Worm (Caenorhabditis elegans) whole organism, L4 larva: Measurements from ENCODE around the gene lec-11.

ENCODE experiments used
- D1046.2 ChIP-seq: fragments of 200-800 bp; sonication (Bioruptor generic); IDR thresholded peaks from 2 replicates; pipeline ENCODE4 v1.3.6; 2022; ENCODE audit warnings: missing genetic modification characterization, missing compliant biosample characterization
- F37D6.2 ChIP-seq: sonication (generic microtip); optimal IDR thresholded peaks from 2 replicates; lab custom pipeline; 2016; ENCODE audit warnings: mild to moderate bottlenecking, missing genetic modification characterization, missing compliant biosample characterization
- F44E2.7 ChIP-seq: fragments of 200-800 bp; sonication (Bioruptor generic); IDR thresholded peaks from 2 replicates; pipeline ENCODE4 v2.1.2; 2022; ENCODE audit warnings: missing genetic modification characterization, missing compliant biosample characterization
- R02D3.7 ChIP-seq: fragments of 150-350 bp; sonication (generic microtip); optimal IDR thresholded peaks from 3 replicates; lab custom pipeline; 2014; ENCODE audit warnings: missing biosample characterization, missing genetic modification characterization
- aha-1 ChIP-seq: fragments of 150-350 bp; peaks from one replicate; lab custom pipeline; 2014; ENCODE audit warnings: missing biosample characterization, missing genetic modification characterization
- aly-2 ChIP-seq: sonication (generic microtip); optimal IDR thresholded peaks from 2 replicates; lab custom pipeline; 2018; ENCODE audit warnings: missing biosample characterization, missing genetic modification characterization
- ces-1 ChIP-seq: fragments of 150-350 bp; sonication (generic microtip); optimal IDR thresholded peaks from 4 replicates; lab custom pipeline; 2014; ENCODE audit warnings: missing biosample characterization, missing genetic modification reagents, missing genetic modification characterization
- cey-2 ChIP-seq: sonication (generic microtip); optimal IDR thresholded peaks from 3 replicates; lab custom pipeline; 2017; ENCODE audit warnings: missing genetic modification characterization, mild to moderate bottlenecking, missing compliant biosample characterization, antibody characterized with exemption, borderline replicate concordance; ENCODE audit not compliant: insufficient read depth
- ctbp-1 ChIP-seq: fragments of 200-800 bp; sonication (Bioruptor generic); IDR thresholded peaks from 2 replicates; pipeline ENCODE4 v1.3.6; 2022; ENCODE audit warnings: missing genetic modification reagents, missing genetic modification characterization, missing compliant biosample characterization
- daf-16 ChIP-seq, 3 experiments: sonication (generic microtip); optimal IDR thresholded peaks; 2 replicates each; lab custom pipeline; 2016 to 2017; ENCODE audit warnings: missing genetic modification characterization in 3 of 3, missing genetic modification reagents in 3 of 3, mild to moderate bottlenecking in 2 of 3, missing compliant biosample characterization in 2 of 3, missing biosample characterization in 1 of 3, moderate library complexity in 1 of 3
- daf-19 ChIP-seq: fragments of 200-800 bp; sonication (Bioruptor generic); conservative IDR thresholded peaks from 2 replicates; pipeline ENCODE4 v1.3.6; 2022; ENCODE audit warnings: missing genetic modification characterization, missing compliant biosample characterization
- daf-8 ChIP-seq: fragments of 200-800 bp; sonication (Bioruptor generic); IDR thresholded peaks from 2 replicates; pipeline ENCODE4 v1.3.6; 2022; ENCODE audit warnings: missing genetic modification characterization, missing compliant biosample characterization
- dmd-6 ChIP-seq: fragments of 200-800 bp; sonication (Bioruptor generic); IDR thresholded peaks from 2 replicates; pipeline ENCODE4 v1.3.6; 2022; ENCODE audit warnings: missing genetic modification reagents, missing genetic modification characterization, missing compliant biosample characterization
- dpl-1 ChIP-seq: fragments of 150-350 bp; optimal IDR thresholded peaks from 2 replicates; lab custom pipeline; 2014; ENCODE audit warnings: missing biosample characterization, missing genetic modification reagents, missing genetic modification characterization
- dve-1 ChIP-seq: sonication (generic microtip); optimal IDR thresholded peaks from 2 replicates; lab custom pipeline; 2017; ENCODE audit warnings: antibody characterized with exemption, mild to moderate bottlenecking, missing genetic modification characterization, missing compliant biosample characterization; ENCODE audit not compliant: insufficient read depth
- gei-8 ChIP-seq: fragments of 200-800 bp; sonication (Bioruptor generic); optimal IDR thresholded peaks from 2 replicates; lab custom pipeline; 2018; ENCODE audit warnings: mild to moderate bottlenecking, missing genetic modification characterization, missing compliant biosample characterization
- hif-1 ChIP-seq, 2 experiments: sonication (generic microtip); optimal IDR thresholded peaks; 2 replicates each; lab custom pipeline; 2016 to 2017; ENCODE audit warnings: missing compliant biosample characterization in 2 of 2, missing genetic modification characterization in 2 of 2, missing genetic modification reagents in 2 of 2, missing genotype in 2 of 2, mild to moderate bottlenecking in 1 of 2
- hlh-11 ChIP-seq: fragments of 200-800 bp; sonication (Bioruptor generic); optimal IDR thresholded peaks from 2 replicates; lab custom pipeline; 2018; ENCODE audit warnings: mild to moderate bottlenecking, missing genetic modification characterization, missing compliant biosample characterization
- hmg-1.1 ChIP-seq: fragments of 200-800 bp; sonication (Bioruptor generic); IDR thresholded peaks from 2 replicates; pipeline ENCODE4 v1.3.6; 2022; ENCODE audit warnings: missing genetic modification reagents, missing genetic modification characterization, missing compliant biosample characterization
- jun-1 ChIP-seq: fragments of 150-350 bp; optimal IDR thresholded peaks from 2 replicates; lab custom pipeline; 2014; ENCODE audit warnings: missing biosample characterization, missing genetic modification reagents, missing genetic modification characterization
- lin-13 ChIP-seq: fragments of 150-350 bp; optimal IDR thresholded peaks from 2 replicates; lab custom pipeline; 2014; ENCODE audit warnings: missing biosample characterization, missing genetic modification reagents, missing genetic modification characterization
- lin-38 ChIP-seq: fragments of 200-800 bp; sonication (Bioruptor generic); IDR thresholded peaks from 2 replicates; pipeline ENCODE4 v1.3.6; 2022; ENCODE audit warnings: missing genetic modification reagents, missing genetic modification characterization, missing compliant biosample characterization
- lin-39 ChIP-seq: fragments of 150-350 bp; optimal IDR thresholded peaks from 2 replicates; lab custom pipeline; 2014; ENCODE audit warnings: missing biosample characterization, missing genetic modification reagents, missing genetic modification characterization
- lir-3 ChIP-seq: sonication (generic microtip); optimal IDR thresholded peaks from 2 replicates; lab custom pipeline; 2016; ENCODE audit warnings: mild to moderate bottlenecking, missing genetic modification characterization, missing compliant biosample characterization
- lsy-2 ChIP-seq, 2 experiments: fragments of 150-350 bp in 1 of 2; sonication (generic microtip) in 1 of 2; optimal IDR thresholded peaks; 2 replicates each; lab custom pipeline; 2014 to 2017; ENCODE audit warnings: missing biosample characterization in 2 of 2, missing genetic modification characterization in 2 of 2
- madf-9 ChIP-seq: fragments of 200-800 bp; sonication (Bioruptor generic); conservative IDR thresholded peaks from 2 replicates; pipeline ENCODE4 v1.3.6; 2022; ENCODE audit warnings: missing genetic modification reagents, missing genetic modification characterization, missing compliant biosample characterization
- mdl-1 ChIP-seq, 2 experiments: fragments of 150-350 bp in 1 of 2; sonication (generic microtip) in 1 of 2; optimal IDR thresholded peaks; 2 replicates each; lab custom pipeline; 2014 to 2017; ENCODE audit warnings: missing biosample characterization in 2 of 2, missing genetic modification characterization in 2 of 2
- mep-1 ChIP-seq: fragments of 150-350 bp; sonication (generic microtip); optimal IDR thresholded peaks from 3 replicates; lab custom pipeline; 2014; ENCODE audit warnings: missing biosample characterization, missing genetic modification characterization
- mes-2 ChIP-seq: sonication (generic microtip); optimal IDR thresholded peaks from 2 replicates; lab custom pipeline; 2016; ENCODE audit warnings: missing genotype, mild to moderate bottlenecking, missing genetic modification characterization, missing compliant biosample characterization; ENCODE audit not compliant: poor library complexity, severe bottlenecking
- mxl-3 ChIP-seq: fragments of 200-800 bp; sonication (Bioruptor generic); optimal IDR thresholded peaks from 2 replicates; lab custom pipeline; 2018; ENCODE audit warnings: mild to moderate bottlenecking, missing genetic modification characterization, missing compliant biosample characterization
- nhr-102 ChIP-seq: sonication (generic microtip); optimal IDR thresholded peaks from 2 replicates; lab custom pipeline; 2016; ENCODE audit warnings: mild to moderate bottlenecking, missing genetic modification characterization, moderate library complexity, missing compliant biosample characterization
- nhr-11 ChIP-seq: fragments of 150-350 bp; optimal IDR thresholded peaks from 2 replicates; lab custom pipeline; 2014; ENCODE audit warnings: missing biosample characterization, missing genetic modification characterization
- nhr-41 ChIP-seq: fragments of 200-800 bp; sonication (Bioruptor generic); IDR thresholded peaks from 2 replicates; pipeline ENCODE4 v1.3.6; 2022; ENCODE audit warnings: missing genetic modification reagents, missing genetic modification characterization, missing compliant biosample characterization
- nhr-42 ChIP-seq: fragments of 200-800 bp; sonication (Bioruptor generic); IDR thresholded peaks from 2 replicates; pipeline ENCODE4 v1.3.6; 2022; ENCODE audit warnings: missing genetic modification characterization, missing compliant biosample characterization
- php-3 ChIP-seq: fragments of 200-800 bp; sonication (Bioruptor generic); IDR thresholded peaks from 2 replicates; pipeline ENCODE4 v1.3.6; 2022; ENCODE audit warnings: missing genetic modification reagents, missing genetic modification characterization, missing compliant biosample characterization
- pqm-1 ChIP-seq: sonication (generic microtip); optimal IDR thresholded peaks from 2 replicates; lab custom pipeline; 2017; ENCODE audit warnings: missing biosample characterization, missing genetic modification characterization
- rbr-2 ChIP-seq: sonication (generic microtip); optimal IDR thresholded peaks from 2 replicates; lab custom pipeline; 2016; ENCODE audit warnings: missing genotype, missing genetic modification characterization, missing compliant biosample characterization
- saeg-2 ChIP-seq: fragments of 200-800 bp; sonication (Bioruptor generic); IDR thresholded peaks from 2 replicates; pipeline ENCODE4 v1.3.6; 2022; ENCODE audit warnings: missing genetic modification reagents, missing genetic modification characterization, missing compliant biosample characterization
- skn-1 ChIP-seq: fragments of 150-350 bp; optimal IDR thresholded peaks from 2 replicates; lab custom pipeline; 2014; ENCODE audit warnings: missing biosample characterization, missing genetic modification characterization
- spr-1 ChIP-seq: sonication (generic microtip); optimal IDR thresholded peaks from 2 replicates; lab custom pipeline; 2016; ENCODE audit warnings: mild to moderate bottlenecking, missing genetic modification characterization, missing compliant biosample characterization
- spr-3 ChIP-seq: fragments of 200-800 bp; sonication (Bioruptor generic); optimal IDR thresholded peaks from 2 replicates; lab custom pipeline; 2018; ENCODE audit warnings: mild to moderate bottlenecking, missing genetic modification characterization, missing compliant biosample characterization
- tag-97 ChIP-seq: fragments of 200-800 bp; sonication (Bioruptor generic); IDR thresholded peaks from 2 replicates; pipeline ENCODE4 v1.3.6; 2022; ENCODE audit warnings: missing genetic modification characterization, missing compliant biosample characterization
- unc-130 ChIP-seq: sonication (generic microtip); optimal IDR thresholded peaks from 2 replicates; lab custom pipeline; 2016; ENCODE audit warnings: missing genetic modification reagents, missing genetic modification characterization, missing compliant biosample characterization
- unc-62 ChIP-seq, 3 experiments: fragments of 150-350 bp in 1 of 3; sonication (generic microtip); optimal IDR thresholded peaks in 2 of 3; peaks in 1 of 3; 1 replicate in 1 of 3; 2 replicates in 2 of 3; lab custom pipeline; 2014 to 2017; ENCODE audit warnings: missing biosample characterization in 3 of 3, missing genetic modification characterization in 3 of 3, missing genetic modification reagents in 3 of 3, missing genotype in 1 of 3
- zfp-3 ChIP-seq: fragments of 200-800 bp; sonication (Bioruptor generic); conservative IDR thresholded peaks from 2 replicates; pipeline ENCODE4 v1.3.6; 2022; ENCODE audit warnings: missing genetic modification reagents, missing genetic modification characterization, missing compliant biosample characterization
- zip-2 ChIP-seq: fragments of 150-350 bp; optimal IDR thresholded peaks from 2 replicates; lab custom pipeline; 2014; ENCODE audit warnings: missing biosample characterization, missing genetic modification characterization
- ztf-11 ChIP-seq: fragments of 150-350 bp; optimal IDR thresholded peaks from 2 replicates; lab custom pipeline; 2014; ENCODE audit warnings: missing biosample characterization, missing genetic modification characterization
- ztf-7 ChIP-seq: fragments of 150-350 bp; optimal IDR thresholded peaks from 2 replicates; lab custom pipeline; 2014; ENCODE audit warnings: missing biosample characterization, missing genetic modification characterization

The lec-11 gene

ce11 chrIV:6555388-6556330, 34.3 kb downstream of the lec-11 start, which contains the start of gene paqr-1:
paqr-1 (minus strand) TSS chrIV:6555438.
- peak in 1 of 2 experiments; percentile 74 for TF ChIP-seq mdl-1 (tag; optimal IDR thresholded peaks at IDR 0.05; lab: Kevin White, UChicago)
- no peak for TF ChIP-seq gei-8
- TF ChIP-seq F37D6.2 (tag; lab: Kevin White, UChicago), result no peak
- no peak for TF ChIP-seq R02D3.7 (tag; lab: Kevin White, UChicago)
- no peak for TF ChIP-seq hif-1 (tag; optimal IDR thresholded peaks at IDR 0.05; lab: Kevin White, UChicago)
- no peak for TF ChIP-seq tag-97 (GFP tag; lab: Robert Waterston, UW)
- 0 out of 2 replicates have a peak, but pooled peaks have one; percentile 19 for TF ChIP-seq hmg-1.1 (GFP tag; lab: Robert Waterston, UW)
- TF ChIP-seq dve-1 (tag; lab: Kevin White, UChicago), result peak; percentile 56
- no peak for TF ChIP-seq D1046.2 (GFP tag; lab: Robert Waterston, UW)
- no peak for TF ChIP-seq pqm-1 (tag; lab: Kevin White, UChicago)
- TF ChIP-seq aly-2 (tag; lab: Kevin White, UChicago), result no peak
- TF ChIP-seq daf-19, result no peak
- no peak for TF ChIP-seq ztf-11 (tag; lab: Kevin White, UChicago)
- peak in 1 of 2 experiments; percentile 9 for TF ChIP-seq unc-62 (GFP tag; optimal IDR thresholded peaks at IDR 0.05 in 1 of 2; lab: Kevin White, UChicago)
- no peak for TF ChIP-seq unc-62 (tag; optimal IDR thresholded peaks at IDR 0.05; lab: Kevin White, UChicago)
- TF ChIP-seq lin-13 (GFP tag; lab: Kevin White, UChicago), result no peak
- TF ChIP-seq daf-16 (GFP tag; optimal IDR thresholded peaks at IDR 0.05; lab: Kevin White, UChicago), result peak in 1 of 2 experiments; percentile 7
- peak; percentile 55 for TF ChIP-seq daf-16 (tag; optimal IDR thresholded peaks at IDR 0.05; lab: Kevin White, UChicago)
- TF ChIP-seq jun-1 (tag; lab: Kevin White, UChicago), result no peak
- TF ChIP-seq rbr-2, result no peak
- no peak for TF ChIP-seq saeg-2 (GFP tag; lab: Robert Waterston, UW)
- no peak for TF ChIP-seq ctbp-1 (GFP tag; lab: Robert Waterston, UW)
- no peak for TF ChIP-seq lir-3 (tag; lab: Kevin White, UChicago)
- no peak for TF ChIP-seq F44E2.7
- TF ChIP-seq mxl-3 (GFP tag; lab: Kevin White, UChicago), result peak; percentile 49
- TF ChIP-seq lin-38 (GFP tag; lab: Robert Waterston, UW), result 0 out of 2 replicates have a peak, but pooled peaks have one; percentile 22
- peak; percentile 56 for TF ChIP-seq aha-1
- TF ChIP-seq nhr-41 (GFP tag; lab: Robert Waterston, UW), result no peak
- no peak for TF ChIP-seq skn-1 (tag; lab: Kevin White, UChicago)
- peak; percentile 58 for TF ChIP-seq dmd-6 (GFP tag; lab: Robert Waterston, UW)
- no peak for TF ChIP-seq nhr-102 (tag; lab: Kevin White, UChicago)
- TF ChIP-seq nhr-11 (tag; lab: Kevin White, UChicago), result no peak
- peak; percentile 34 for TF ChIP-seq mep-1 (tag; lab: Kevin White, UChicago)
- no peak for TF ChIP-seq daf-8 (GFP tag; lab: Robert Waterston, UW)
- no peak for TF ChIP-seq spr-1 (tag; lab: Kevin White, UChicago)
- peak; percentile 21 for TF ChIP-seq hlh-11 (tag; lab: Kevin White, UChicago)
- peak in 1 of 2 experiments; percentile 43 for TF ChIP-seq lsy-2 (tag; optimal IDR thresholded peaks at IDR 0.05; lab: Kevin White, UChicago)
- TF ChIP-seq zfp-3 (GFP tag; lab: Robert Waterston, UW), result no peak
- TF ChIP-seq php-3, result no peak
- no peak for TF ChIP-seq ztf-7 (tag; lab: Kevin White, UChicago)
- TF ChIP-seq ces-1, result no peak
- TF ChIP-seq unc-130 (GFP tag; lab: Kevin White, UChicago), result no peak
- TF ChIP-seq nhr-42 (GFP tag; lab: Robert Waterston, UW), result no peak
- no peak for TF ChIP-seq spr-3 (GFP tag; lab: Kevin White, UChicago)
- peak; percentile 72 for TF ChIP-seq dpl-1 (GFP tag; lab: Kevin White, UChicago)
- peak; percentile 80 for TF ChIP-seq cey-2 (tag; lab: Kevin White, UChicago)
- TF ChIP-seq zip-2 (tag; lab: Kevin White, UChicago), result no peak
- TF ChIP-seq mes-2, result peak; percentile 23
- no peak for TF ChIP-seq lin-39 (tag; lab: Kevin White, UChicago)
- TF ChIP-seq madf-9, result no peak
